Worm (Caenorhabditis elegans) whole organism, L1 larva: ENCODE measurements around the gene C26B2.7.
A peak's percentile ranks its signal among the peaks of the same experiment; 100 is the strongest.

ENCODE experiments used
- ceh-8 ChIP-seq: fragments of 200-800 bp; sonication (Bioruptor generic); optimal IDR thresholded peaks from 2 replicates; lab custom pipeline; 2018; ENCODE audit warnings: mild to moderate bottlenecking, missing genetic modification characterization, moderate library complexity, missing compliant biosample characterization
- ceh-82 ChIP-seq, 3 experiments: fragments of 150-350 bp in 1 of 3; sonication (generic microtip) in 2 of 3; optimal IDR thresholded peaks; 2 replicates each; lab custom pipeline; 2014 to 2017; ENCODE audit warnings: missing biosample characterization in 3 of 3, missing genetic modification characterization in 3 of 3
- elt-3 ChIP-seq, 6 experiments: fragments of 150-350 bp in 1 of 6; sonication (generic microtip); optimal IDR thresholded peaks; 2 replicates each; lab custom pipeline; 2017 to 2018; ENCODE audit warnings: missing biosample characterization in 6 of 6, missing genetic modification characterization in 6 of 6, inconsistent platforms in 1 of 6
- fkh-10 ChIP-seq: sonication (generic microtip); optimal IDR thresholded peaks from 2 replicates; lab custom pipeline; 2017; ENCODE audit warnings: missing biosample characterization, missing genetic modification reagents, missing genetic modification characterization
- fos-1 ChIP-seq: fragments of 150-350 bp; optimal IDR thresholded peaks from 2 replicates; lab custom pipeline; 2014; ENCODE audit warnings: missing biosample characterization, missing genetic modification characterization
- jun-1 ChIP-seq: fragments of 150-350 bp; optimal IDR thresholded peaks from 2 replicates; lab custom pipeline; 2014; ENCODE audit warnings: missing biosample characterization, missing genetic modification reagents, missing genetic modification characterization
- lin-39 ChIP-seq: fragments of 150-350 bp; optimal IDR thresholded peaks from 2 replicates; lab custom pipeline; 2014; ENCODE audit warnings: missing biosample characterization, missing genetic modification reagents, missing genetic modification characterization
- nhr-28 ChIP-seq: fragments of 150-350 bp; optimal IDR thresholded peaks from 2 replicates; lab custom pipeline; 2014; ENCODE audit warnings: missing biosample characterization, missing genetic modification characterization
- nhr-84 ChIP-seq: sonication (generic microtip); optimal IDR thresholded peaks from 2 replicates; lab custom pipeline; 2017; ENCODE audit warnings: missing biosample characterization, missing genetic modification characterization
- nhr-90 ChIP-seq: sonication (generic microtip); optimal IDR thresholded peaks from 2 replicates; lab custom pipeline; 2016; ENCODE audit warnings: mild to moderate bottlenecking, missing genetic modification characterization, missing compliant biosample characterization; ENCODE audit not compliant: poor library complexity
- skn-1 ChIP-seq: fragments of 150-350 bp; optimal IDR thresholded peaks from 2 replicates; lab custom pipeline; 2014; ENCODE audit warnings: missing biosample characterization, missing genetic modification characterization
- unc-62 ChIP-seq: fragments of 150-350 bp; optimal IDR thresholded peaks from 2 replicates; lab custom pipeline; 2014; ENCODE audit warnings: missing biosample characterization, missing genetic modification reagents, missing genetic modification characterization

- TF ChIP-seq fos-1 (tag; lab: Kevin White, UChicago) = no peak
- no peak for TF ChIP-seq nhr-84 (tag; lab: Kevin White, UChicago)
- TF ChIP-seq lin-39 (tag; lab: Kevin White, UChicago) = no peak
- TF ChIP-seq skn-1 (tag; lab: Kevin White, UChicago) = no peak
- no peak for TF ChIP-seq fkh-10 (GFP tag; lab: Kevin White, UChicago)
- no peak for TF ChIP-seq unc-62
- TF ChIP-seq nhr-28 (tag; lab: Kevin White, UChicago) = no peak
- TF ChIP-seq elt-3 (tag; optimal IDR thresholded peaks at IDR 0.05; lab: Kevin White, UChicago) = peak in 5 of 6 experiments; percentile 90 to 99 (median 91)
- peak in 1 of 3 experiments; percentile 1 for TF ChIP-seq ceh-82 (tag; optimal IDR thresholded peaks at IDR 0.05; lab: Kevin White, UChicago)
- peak; percentile 95 for TF ChIP-seq nhr-90
- TF ChIP-seq ceh-8 (GFP tag; lab: Kevin White, UChicago) = no peak
- peak; percentile 20 for TF ChIP-seq jun-1 (tag; lab: Kevin White, UChicago)
These were observed 12.3 kb downstream of the C26B2.7 start for ce11 chrIV:8028372-8028771.
